Worm (Caenorhabditis elegans) whole organism, L2 larva: ENCODE results near the gene ctsa-3.1.
A peak's percentile ranks its signal among the peaks of the same experiment; 100 is the strongest.

Source experiments
- C34F6.9 ChIP-seq: fragments of 150-350 bp; optimal IDR thresholded peaks from 2 replicates; lab custom pipeline; 2014; ENCODE audit warnings: missing biosample characterization, missing genetic modification characterization
- F13H6.1 ChIP-seq: sonication (generic microtip); optimal IDR thresholded peaks from 2 replicates; lab custom pipeline; 2016; ENCODE audit warnings: missing genetic modification characterization, missing compliant biosample characterization
- R02D3.7 ChIP-seq: fragments of 150-350 bp; optimal IDR thresholded peaks from 2 replicates; lab custom pipeline; 2014; ENCODE audit warnings: missing biosample characterization, missing genetic modification characterization
- alr-1 ChIP-seq: fragments of 150-350 bp; optimal IDR thresholded peaks from 2 replicates; lab custom pipeline; 2014; ENCODE audit warnings: missing biosample characterization, missing genetic modification characterization
- aly-2 ChIP-seq: fragments of 150-350 bp; optimal IDR thresholded peaks from 2 replicates; lab custom pipeline; 2014; ENCODE audit warnings: missing biosample characterization, missing genetic modification characterization
- ama-1 ChIP-seq: fragments of 150-350 bp; optimal IDR thresholded peaks from 2 replicates; lab custom pipeline; 2018; ENCODE audit warnings: inconsistent platforms
- blmp-1 ChIP-seq: sonication (generic microtip); optimal IDR thresholded peaks from 2 replicates; lab custom pipeline; 2017; ENCODE audit warnings: missing genetic modification characterization, mild to moderate bottlenecking, missing compliant biosample characterization, antibody characterized with exemption, moderate library complexity; ENCODE audit not compliant: insufficient read depth
- ceh-82 ChIP-seq: fragments of 150-350 bp; optimal IDR thresholded peaks from 2 replicates; lab custom pipeline; 2014; ENCODE audit warnings: missing biosample characterization, missing genetic modification characterization
- crh-2 ChIP-seq: sonication (generic microtip); optimal IDR thresholded peaks from 2 replicates; lab custom pipeline; 2017; ENCODE audit warnings: missing biosample characterization, missing genetic modification characterization
- dmd-4 ChIP-seq: sonication (generic microtip); optimal IDR thresholded peaks from 2 replicates; lab custom pipeline; 2017; ENCODE audit warnings: missing biosample characterization, missing genetic modification characterization
- elt-1 ChIP-seq: fragments of 150-350 bp; optimal IDR thresholded peaks from 2 replicates; lab custom pipeline; 2014; ENCODE audit warnings: missing biosample characterization, missing genetic modification characterization
- elt-3 ChIP-seq: sonication (generic microtip); optimal IDR thresholded peaks from 2 replicates; lab custom pipeline; 2017; ENCODE audit warnings: missing biosample characterization, missing genetic modification characterization
- fos-1 ChIP-seq: fragments of 150-350 bp; optimal IDR thresholded peaks from 2 replicates; lab custom pipeline; 2014; ENCODE audit warnings: missing biosample characterization, missing genetic modification characterization
- lin-11 ChIP-seq: fragments of 150-350 bp; sonication (generic microtip); optimal IDR thresholded peaks from 2 replicates; lab custom pipeline; 2014; ENCODE audit warnings: missing biosample characterization, missing genetic modification characterization, inconsistent platforms, mixed read lengths
- lin-13 ChIP-seq: fragments of 150-350 bp; optimal IDR thresholded peaks from 2 replicates; lab custom pipeline; 2014; ENCODE audit warnings: missing biosample characterization, missing genetic modification reagents, missing genetic modification characterization
- lin-39 ChIP-seq: fragments of 150-350 bp; optimal IDR thresholded peaks from 2 replicates; lab custom pipeline; 2014; ENCODE audit warnings: missing biosample characterization, missing genetic modification reagents, missing genetic modification characterization
- lsy-2 ChIP-seq, 2 experiments: fragments of 150-350 bp in 1 of 2; sonication (generic microtip) in 1 of 2; optimal IDR thresholded peaks; 2 replicates each; lab custom pipeline; 2014 to 2017; ENCODE audit warnings: missing biosample characterization in 2 of 2, missing genetic modification characterization in 2 of 2
- mab-5 ChIP-seq: fragments of 150-350 bp; optimal IDR thresholded peaks from 2 replicates; lab custom pipeline; 2014; ENCODE audit warnings: missing biosample characterization, missing genetic modification characterization
- mbf-1 ChIP-seq: sonication (generic microtip); optimal IDR thresholded peaks from 2 replicates; lab custom pipeline; 2017; ENCODE audit warnings: missing biosample characterization, missing genetic modification characterization
- mdl-1 ChIP-seq, 2 experiments: fragments of 150-350 bp in 1 of 2; sonication (generic microtip) in 1 of 2; optimal IDR thresholded peaks; 2 replicates each; lab custom pipeline; 2017; ENCODE audit warnings: missing biosample characterization in 2 of 2, missing genetic modification characterization in 2 of 2
- nhr-11 ChIP-seq: fragments of 150-350 bp; optimal IDR thresholded peaks from 2 replicates; lab custom pipeline; 2014; ENCODE audit warnings: missing biosample characterization, missing genetic modification characterization
- nhr-12 ChIP-seq: fragments of 150-350 bp; optimal IDR thresholded peaks from 2 replicates; lab custom pipeline; 2014; ENCODE audit warnings: missing biosample characterization, missing genetic modification characterization
- nhr-129 ChIP-seq: fragments of 150-350 bp; optimal IDR thresholded peaks from 2 replicates; lab custom pipeline; 2014; ENCODE audit warnings: missing biosample characterization, missing genetic modification characterization
- nhr-23 ChIP-seq: fragments of 150-350 bp; optimal IDR thresholded peaks from 2 replicates; lab custom pipeline; 2014; ENCODE audit warnings: missing biosample characterization, missing genetic modification reagents, missing genetic modification characterization
- nhr-237 ChIP-seq: fragments of 150-350 bp; optimal IDR thresholded peaks from 2 replicates; lab custom pipeline; 2014; ENCODE audit warnings: missing biosample characterization, missing genetic modification characterization
- nhr-6 ChIP-seq: fragments of 150-350 bp; optimal IDR thresholded peaks from 2 replicates; lab custom pipeline; 2014; ENCODE audit warnings: missing biosample characterization, missing genetic modification characterization
- nhr-77 ChIP-seq: fragments of 150-350 bp; optimal IDR thresholded peaks from 2 replicates; lab custom pipeline; 2014; ENCODE audit warnings: missing biosample characterization, missing genetic modification characterization
- peb-1 ChIP-seq: fragments of 150-350 bp; optimal IDR thresholded peaks from 2 replicates; lab custom pipeline; 2014; ENCODE audit warnings: missing biosample characterization, missing genetic modification characterization
- sem-4 ChIP-seq: fragments of 150-350 bp; optimal IDR thresholded peaks from 2 replicates; lab custom pipeline; 2014; ENCODE audit warnings: missing biosample characterization, missing genetic modification reagents, missing genetic modification characterization
- skn-1 ChIP-seq: sonication (generic microtip); optimal IDR thresholded peaks from 2 replicates; lab custom pipeline; 2017; ENCODE audit warnings: missing biosample characterization, missing genetic modification characterization
- sma-3 ChIP-seq: sonication (generic microtip); optimal IDR thresholded peaks from 2 replicates; lab custom pipeline; 2016; ENCODE audit warnings: missing genetic modification reagents, missing genetic modification characterization, missing compliant biosample characterization
- snpc-4 ChIP-seq: fragments of 150-350 bp; optimal IDR thresholded peaks from 2 replicates; lab custom pipeline; 2014; ENCODE audit warnings: missing biosample characterization, missing genetic modification characterization
- unc-62 ChIP-seq: fragments of 150-350 bp; optimal IDR thresholded peaks from 2 replicates; lab custom pipeline; 2014; ENCODE audit warnings: missing biosample characterization, missing genetic modification reagents, missing genetic modification characterization
- zag-1 ChIP-seq: fragments of 150-350 bp; optimal IDR thresholded peaks from 2 replicates; lab custom pipeline; 2014; ENCODE audit warnings: missing biosample characterization, missing genetic modification characterization
- ztf-1 ChIP-seq: fragments of 200-800 bp; sonication (Bioruptor generic); conservative IDR thresholded peaks from 2 replicates; pipeline ENCODE4 v1.3.6; 2022; ENCODE audit warnings: missing genetic modification characterization, missing compliant biosample characterization

Gene ctsa-3.1

DNA sequence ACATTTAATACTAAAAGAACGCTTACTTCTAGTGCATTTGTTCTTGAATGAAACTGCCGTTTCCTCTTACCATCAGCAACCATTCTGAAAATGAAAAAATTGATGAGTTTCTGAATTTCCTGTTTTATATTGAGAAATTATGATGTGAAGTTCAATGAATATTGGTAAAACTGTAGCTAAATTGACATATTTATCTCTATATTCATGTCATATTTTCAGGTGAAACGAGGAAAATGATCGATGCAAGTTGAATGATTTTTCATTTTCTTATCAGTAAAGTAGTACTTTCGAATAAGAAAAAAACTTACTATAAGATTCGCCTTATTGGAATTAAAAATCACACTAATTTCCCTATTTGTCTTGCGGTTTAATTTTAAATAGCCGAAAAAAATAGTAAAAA is 22.5 kb upstream of the ctsa-3.1 start, which contains the start of gene E04F6.15:
TSS of gene E04F6.15 (minus strand) at position 101 of the 400 bp plus-strand sequence.
- TF ChIP-seq elt-3 (tag; lab: Kevin White, UChicago) (no peak), mbf-1 (tag; lab: Kevin White, UChicago) (no peak), dmd-4 (tag; lab: Kevin White, UChicago) (no peak), lin-13 (GFP tag; lab: Kevin White, UChicago) (no peak), skn-1 (tag; lab: Kevin White, UChicago) (no peak), crh-2 (tag; lab: Kevin White, UChicago) (no peak), nhr-129 (tag; lab: Kevin White, UChicago) (no peak), F13H6.1 (no peak), sma-3 (GFP tag; lab: Kevin White, UChicago) (no peak), lin-11 (tag; lab: Kevin White, UChicago) (no peak), alr-1 (no peak), nhr-11 (no peak), aly-2 (tag; lab: Kevin White, UChicago) (no peak), nhr-12 (tag; lab: Kevin White, UChicago) (no peak), unc-62 (GFP tag; lab: Kevin White, UChicago) (no peak), fos-1 (tag; lab: Kevin White, UChicago) (no peak), ztf-1 (GFP tag; lab: Robert Waterston, UW) (no peak)

DNA sequence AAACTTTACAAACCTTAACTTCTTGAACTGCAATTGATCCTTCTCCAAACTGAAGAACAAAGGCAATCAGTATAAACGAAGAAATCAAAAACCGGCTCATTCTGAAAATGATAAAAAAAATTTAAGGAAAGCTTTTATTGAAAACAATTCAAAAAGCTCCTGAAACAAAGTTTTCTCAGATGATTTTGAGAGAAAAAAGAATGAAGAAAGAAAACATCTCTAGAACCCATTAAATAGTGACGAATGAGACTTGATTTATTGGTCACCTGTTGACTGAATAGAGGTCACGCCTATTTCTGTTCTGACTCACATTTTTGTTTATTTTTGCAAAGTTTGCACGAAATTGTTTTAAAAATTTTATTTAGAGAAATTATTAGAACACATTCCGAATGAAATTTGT is 21.4 kb upstream of the ctsa-3.1 start, which contains the start of gene E04F6.8:
TSS of gene E04F6.8 (minus strand) at position 101 of the 400 bp plus-strand sequence.
- TF ChIP-seq peb-1 (tag; lab: Kevin White, UChicago) (no peak), lsy-2 (tag; optimal IDR thresholded peaks at IDR 0.05; lab: Kevin White, UChicago) (peak in 1 of 2 experiments; percentile 36)

DNA sequence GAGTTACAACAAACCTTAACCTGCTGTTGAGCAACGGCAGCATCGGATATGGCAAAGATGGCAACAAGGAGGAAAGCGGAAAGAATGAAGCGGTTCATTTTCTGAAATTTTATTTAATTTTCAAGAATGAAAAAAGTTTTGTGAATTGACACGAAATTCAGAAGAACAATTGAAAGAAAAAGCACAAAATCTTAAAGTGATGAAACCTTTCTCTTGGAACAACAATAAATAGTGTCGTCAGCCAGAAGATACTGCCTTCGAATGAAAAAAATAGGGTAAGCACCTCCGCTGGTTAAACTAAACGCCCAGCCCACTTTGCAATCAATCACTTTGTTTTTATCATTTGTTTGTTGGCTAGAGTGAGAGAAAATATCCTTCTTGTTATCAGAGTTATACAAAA is 20.6 kb upstream of the ctsa-3.1 start, which contains the start of gene E04F6.9:
TSS of gene E04F6.9 (minus strand) at position 101 of the 400 bp plus-strand sequence.
- TF ChIP-seq zag-1 (tag; lab: Kevin White, UChicago) (no peak), mab-5 (tag; lab: Kevin White, UChicago) (no peak), nhr-6 (no peak), nhr-129 (tag; lab: Kevin White, UChicago) (no peak), unc-62 (GFP tag; lab: Kevin White, UChicago) (no peak), ama-1 (no peak), sem-4 (tag; lab: Kevin White, UChicago) (no peak), C34F6.9 (tag; lab: Kevin White, UChicago) (no peak), nhr-12 (tag; lab: Kevin White, UChicago) (no peak), nhr-11 (no peak), dmd-4 (tag; lab: Kevin White, UChicago) (no peak), nhr-77 (tag; lab: Kevin White, UChicago) (no peak), blmp-1 (tag; lab: Kevin White, UChicago) (no peak), nhr-23 (tag; lab: Kevin White, UChicago) (no peak), elt-1 (no peak), mbf-1 (tag; lab: Kevin White, UChicago) (no peak)
- TF ChIP-seq, all 48 proteins: peak for 0

DNA sequence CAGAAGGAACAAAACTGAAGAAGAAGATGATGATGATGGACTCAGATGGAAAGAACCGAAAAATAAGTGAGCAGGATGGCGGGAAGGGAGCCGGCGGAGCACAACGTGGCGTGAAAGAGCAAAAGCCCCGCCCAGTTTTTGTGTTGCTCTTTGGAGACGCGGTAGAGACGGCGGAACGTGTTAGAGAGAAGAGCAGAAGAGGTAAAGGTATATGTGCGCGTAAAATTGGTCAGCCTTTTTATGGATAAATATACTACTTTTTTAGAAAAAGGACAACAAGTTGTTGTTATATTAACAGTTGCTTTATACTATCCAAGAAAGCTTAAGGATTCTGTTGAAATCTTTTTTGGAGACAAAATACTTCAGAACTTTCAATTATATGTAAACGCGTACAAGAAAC is 15.6 kb upstream of the ctsa-3.1 start, which contains the start of gene E04F6.10:
TSS of gene E04F6.10 (minus strand) at position 101 of the 400 bp plus-strand sequence.
- no peak for TF ChIP-seq mdl-1 (tag; optimal IDR thresholded peaks at IDR 0.05; lab: Kevin White, UChicago)
- TF ChIP-seq snpc-4 (tag; lab: Kevin White, UChicago), result no peak
- TF ChIP-seq ceh-82 (tag; lab: Kevin White, UChicago), result no peak
- no peak for TF ChIP-seq nhr-237
- no peak for TF ChIP-seq lin-39 (tag; lab: Kevin White, UChicago)
- TF ChIP-seq fos-1 (tag; lab: Kevin White, UChicago), result no peak
- no peak for TF ChIP-seq nhr-129 (tag; lab: Kevin White, UChicago)
- TF ChIP-seq sma-3 (GFP tag; lab: Kevin White, UChicago), result no peak
- no peak for TF ChIP-seq unc-62 (GFP tag; lab: Kevin White, UChicago)
- TF ChIP-seq lin-13 (GFP tag; lab: Kevin White, UChicago), result no peak
- no peak for TF ChIP-seq nhr-6
- TF ChIP-seq blmp-1 (tag; lab: Kevin White, UChicago), result no peak
- TF ChIP-seq mbf-1 (tag; lab: Kevin White, UChicago), result no peak
- TF ChIP-seq R02D3.7 (tag; lab: Kevin White, UChicago), result no peak
